In the genomic region with DNA sequence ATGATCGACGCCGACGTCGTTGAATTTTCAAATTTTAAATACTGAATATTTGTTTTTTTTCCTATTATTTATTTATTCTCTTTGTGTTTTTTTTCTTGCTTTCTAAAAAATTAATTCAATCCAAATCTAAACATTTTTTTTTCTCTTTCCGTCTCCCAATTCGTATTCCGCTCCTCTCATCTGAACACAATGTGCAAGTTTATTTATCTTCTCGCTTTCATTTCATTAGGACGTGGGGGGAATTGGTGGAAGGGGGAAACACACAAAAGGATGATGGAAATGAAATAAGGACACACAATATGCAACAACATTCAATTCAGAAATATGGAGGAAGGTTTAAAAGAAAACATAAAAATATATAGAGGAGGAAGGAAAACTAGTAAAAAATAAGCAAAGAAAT, we compare ENCODE assay signal across 4 worm cellular contexts.
TF ChIP-seq lines count a peak whose summit lies in the region.

No protein-coding gene starts in this region.

TF ChIP-seq in whole organism, L1 larva, 84 proteins besides CTCF, POLR2A, EP300 and RAD21:
- TF ChIP-seq blmp-1 (tag; optimal IDR thresholded peaks at IDR 0.05; lab: Kevin White, UChicago) (no peak), lin-39 (tag; optimal IDR thresholded peaks at IDR 0.05; lab: Kevin White, UChicago) (no peak), lin-14 (GFP tag; optimal IDR thresholded peaks at IDR 0.05; lab: Kevin White, UChicago) (peak; percentile 7), ceh-90 (tag; optimal IDR thresholded peaks at IDR 0.05; lab: Kevin White, UChicago) (no peak), pqm-1 (tag; optimal IDR thresholded peaks at IDR 0.05; lab: Kevin White, UChicago) (no peak), hlh-17 (GFP tag; optimal IDR thresholded peaks at IDR 0.05; lab: Kevin White, UChicago; ENCODE audit: borderline replicate concordance) (no peak), ceh-8 (GFP tag; optimal IDR thresholded peaks at IDR 0.05; lab: Kevin White, UChicago) (no peak), C04F5.9 (tag; optimal IDR thresholded peaks at IDR 0.05; lab: Kevin White, UChicago) (no peak), aly-2 (tag; optimal IDR thresholded peaks at IDR 0.05; lab: Kevin White, UChicago) (peak; percentile 9)

TF ChIP-seq in whole organism, L4 larva, 104 proteins besides CTCF, POLR2A, EP300 and RAD21:
- TF ChIP-seq aha-1 (tag; lab: Kevin White, UChicago): peak; percentile 71
- no peak for TF ChIP-seq F10B5.3 (tag; optimal IDR thresholded peaks at IDR 0.05; lab: Kevin White, UChicago)
- no peak for TF ChIP-seq mes-2 (tag; optimal IDR thresholded peaks at IDR 0.05; lab: Kevin White, UChicago; ENCODE audit: poor library complexity, severe bottlenecking)
- TF ChIP-seq rbr-2 (tag; optimal IDR thresholded peaks at IDR 0.05; lab: Kevin White, UChicago): no peak
- TF ChIP-seq aly-2 (tag; optimal IDR thresholded peaks at IDR 0.05; lab: Kevin White, UChicago): no peak
- TF ChIP-seq unc-62 (GFP tag; optimal IDR thresholded peaks at IDR 0.05 in 1 of 2; lab: Kevin White, UChicago): peak in 1 of 2 experiments; percentile 43
- TF ChIP-seq unc-62 (tag; optimal IDR thresholded peaks at IDR 0.05; lab: Kevin White, UChicago): no peak
- no peak for TF ChIP-seq ceh-28 (tag; optimal IDR thresholded peaks at IDR 0.05; lab: Kevin White, UChicago)
- no peak for TF ChIP-seq mdt-29 (GFP tag; IDR thresholded peaks at IDR 0.05; lab: Robert Waterston, UW)

TF ChIP-seq in whole organism, late embryonic, 69 proteins besides CTCF, POLR2A, EP300 and RAD21:
- TF ChIP-seq hlh-6 (tag; optimal IDR thresholded peaks at IDR 0.05; lab: Kevin White, UChicago) (no peak), unc-42 (tag; optimal IDR thresholded peaks at IDR 0.05; lab: Kevin White, UChicago) (peak; percentile 48), unc-86 (tag; optimal IDR thresholded peaks at IDR 0.05; lab: Kevin White, UChicago) (no peak), ceh-19 (GFP tag; optimal IDR thresholded peaks at IDR 0.05; lab: Kevin White, UChicago) (no peak), ref-2 (tag; optimal IDR thresholded peaks at IDR 0.05; lab: Kevin White, UChicago) (no peak)

TF ChIP-seq in whole organism, mixed stage, embryonic, 35 proteins besides CTCF, POLR2A, EP300 and RAD21:
- no peak for TF ChIP-seq unc-120 (tag; optimal IDR thresholded peaks at IDR 0.05; lab: Kevin White, UChicago; ENCODE audit: poor library complexity, severe bottlenecking)
- TF ChIP-seq nhr-28 (tag; optimal IDR thresholded peaks at IDR 0.05; lab: Kevin White, UChicago): no peak
- TF ChIP-seq mls-2 (tag; optimal IDR thresholded peaks at IDR 0.05; lab: Kevin White, UChicago): no peak
- TF ChIP-seq cnd-1 (tag; optimal IDR thresholded peaks at IDR 0.05; lab: Kevin White, UChicago): no peak
- no peak for TF ChIP-seq nhr-76 (tag; optimal IDR thresholded peaks at IDR 0.05; lab: Kevin White, UChicago)
- TF ChIP-seq ces-1 (GFP tag; optimal IDR thresholded peaks at IDR 0.05; lab: Kevin White, UChicago): peak; percentile 85
- TF ChIP-seq ham-2 (GFP tag; optimal IDR thresholded peaks at IDR 0.05; lab: Kevin White, UChicago): no peak
- peak; percentile 83 for TF ChIP-seq blmp-1 (tag; optimal IDR thresholded peaks at IDR 0.05; lab: Kevin White, UChicago)
- no peak for TF ChIP-seq sem-2 (GFP tag; optimal IDR thresholded peaks at IDR 0.05; lab: Kevin White, UChicago)
- TF ChIP-seq flh-1 (GFP tag; optimal IDR thresholded peaks at IDR 0.05; lab: Kevin White, UChicago): no peak
- no peak for TF ChIP-seq lsy-2 (tag; optimal IDR thresholded peaks at IDR 0.05; lab: Kevin White, UChicago)

Comparison
In these comparisons a context has a peak if more than half of its experiments do, and no peak if none do; other contexts are left out.
1. Of the 29 proteins assayed by ChIP-seq in both whole organism, L4 larva and whole organism, L1 larva: peak only in whole organism, L4 larva: aha-1; only in whole organism, L1 larva: aly-2; in both: none; in neither: 26; mixed calls (peak in some experiments, not most) for 1.